Worm (Caenorhabditis elegans) whole organism, early embryonic: Measurements from ENCODE around the gene C49C3.8.

Source experiments
- aly-1 ChIP-seq: sonication (generic microtip); optimal IDR thresholded peaks from 2 replicates; lab custom pipeline; 2016; ENCODE audit warnings: missing genetic modification characterization, missing compliant biosample characterization
- ama-1 ChIP-seq: fragments of 150-350 bp; optimal IDR thresholded peaks from 2 replicates; lab custom pipeline; 2014
- ceh-13 ChIP-seq: fragments of 200-800 bp; sonication (Bioruptor generic); optimal IDR thresholded peaks from 2 replicates; lab custom pipeline; 2018; ENCODE audit warnings: mild to moderate bottlenecking, missing genetic modification characterization, missing compliant biosample characterization
- ceh-36 ChIP-seq: sonication (generic microtip); optimal IDR thresholded peaks from 2 replicates; lab custom pipeline; 2016; ENCODE audit warnings: missing genetic modification characterization, inconsistent platforms, missing compliant biosample characterization
- ets-7 ChIP-seq: sonication (generic microtip); optimal IDR thresholded peaks from 2 replicates; lab custom pipeline; 2016; ENCODE audit warnings: missing genotype, missing genetic modification characterization, missing compliant biosample characterization
- flt-1 ChIP-seq: fragments of 200-800 bp; sonication (Bioruptor generic); IDR thresholded peaks from 2 replicates; pipeline ENCODE4 v1.3.6; 2022; ENCODE audit warnings: missing genetic modification characterization, missing compliant biosample characterization
- hnd-1 ChIP-seq: sonication (generic microtip); optimal IDR thresholded peaks from 2 replicates; lab custom pipeline; 2016; ENCODE audit warnings: missing genetic modification characterization, missing compliant biosample characterization
- tbx-11 ChIP-seq: fragments of 200-800 bp; sonication (Bioruptor generic); IDR thresholded peaks from 2 replicates; pipeline ENCODE4 v1.3.6; 2022; ENCODE audit warnings: missing genetic modification characterization, missing compliant biosample characterization
- tbx-37 ChIP-seq: fragments of 200-800 bp; sonication (Bioruptor generic); conservative IDR thresholded peaks from 2 replicates; pipeline ENCODE4 v1.3.6; 2022; ENCODE audit warnings: missing genetic modification reagents, missing genetic modification characterization, missing compliant biosample characterization
- tra-4 ChIP-seq: sonication (generic microtip); optimal IDR thresholded peaks from 2 replicates; lab custom pipeline; 2017; ENCODE audit warnings: missing genetic modification characterization, missing compliant biosample characterization

ce11 chrIV:17287908-17288675 is 46.9 kb upstream of the C49C3.8 start, which contains the start of gene zipt-7.1:
- TF ChIP-seq ama-1 (no peak), tra-4 (no peak), ets-7 (no peak), tbx-37 (GFP tag; lab: Robert Waterston, UW) (no peak), tbx-11 (GFP tag; lab: Robert Waterston, UW) (no peak), aly-1 (no peak), ceh-13 (GFP tag; lab: Kevin White, UChicago) (no peak), hnd-1 (tag; lab: Kevin White, UChicago) (no peak), flt-1 (GFP tag; lab: Robert Waterston, UW) (no peak), ceh-36 (no peak)
